Fruit fly (Drosophila melanogaster) whole organism, embryonic: ENCODE data around the gene Ifrd1.
A peak's percentile ranks its signal among the peaks of the same experiment; 100 is the strongest.

Experiments used
- Abd-B ChIP-seq: fragments of 200-800 bp; sonication (Bioruptor generic); optimal IDR thresholded peaks from 2 replicates; lab custom pipeline; 2018; ENCODE audit warnings: missing biosample characterization, mild to moderate bottlenecking, missing genetic modification characterization, moderate library complexity
- Asciz ChIP-seq: fragments of 200-800 bp; sonication (Bioruptor generic); optimal IDR thresholded peaks from 2 replicates; lab custom pipeline; 2017; ENCODE audit warnings: missing biosample characterization, mild to moderate bottlenecking, missing genetic modification characterization, missing genetic modification reagents
- Atf3 ChIP-seq: fragments of 200-800 bp; sonication (Bioruptor generic); optimal IDR thresholded peaks from 3 replicates; lab custom pipeline; 2016; ENCODE audit warnings: missing biosample characterization, missing genetic modification characterization
- B-H1 ChIP-seq: fragments of 200-800 bp; sonication (Bioruptor generic); IDR thresholded peaks from 3 replicates; pipeline ENCODE4 v1.3.6; 2022; ENCODE audit warnings: missing biosample characterization, missing genetic modification characterization
- CG11247 ChIP-seq: fragments of 200-800 bp; sonication (Bioruptor generic); IDR thresholded peaks from 2 replicates; pipeline ENCODE4 v1.3.6; 2022; ENCODE audit warnings: missing biosample characterization, missing genetic modification characterization
- CG12391 ChIP-seq: fragments of 200-800 bp; sonication (Bioruptor generic); optimal IDR thresholded peaks from 3 replicates; lab custom pipeline; 2018; ENCODE audit warnings: missing biosample characterization, mild to moderate bottlenecking, missing genetic modification characterization, moderate library complexity
- CG13287 ChIP-seq: fragments of 200-800 bp; sonication (Bioruptor generic); IDR thresholded peaks from 2 replicates; pipeline ENCODE4 v1.3.6; 2022; ENCODE audit warnings: missing biosample characterization, missing genetic modification characterization; ENCODE audit not compliant: partially characterized antibody
- CG13894 ChIP-seq: fragments of 200-800 bp; sonication (Bioruptor generic); optimal IDR thresholded peaks from 3 replicates; lab custom pipeline; 2018; ENCODE audit warnings: missing biosample characterization, mild to moderate bottlenecking, missing genetic modification characterization, moderate library complexity
- CG14014 ChIP-seq: fragments of 200-800 bp; sonication (Bioruptor generic); IDR thresholded peaks from 2 replicates; pipeline ENCODE4 v1.3.6; 2022; ENCODE audit warnings: missing biosample characterization, missing genetic modification characterization
- CG14667 ChIP-seq: fragments of 200-800 bp; sonication (Bioruptor generic); IDR thresholded peaks from 2 replicates; pipeline ENCODE4 v1.3.6; 2022; ENCODE audit warnings: missing biosample characterization, missing genetic modification characterization
- CG18011 ChIP-seq: fragments of 200-800 bp; sonication (Bioruptor generic); optimal IDR thresholded peaks from 2 replicates; lab custom pipeline; 2017; ENCODE audit warnings: missing biosample characterization, missing genetic modification characterization, mild to moderate bottlenecking, moderate library complexity, missing genotype
- CG2199 ChIP-seq: fragments of 200-800 bp; sonication (Bioruptor generic); IDR thresholded peaks from 3 replicates; pipeline ENCODE4 v1.3.6; 2022; ENCODE audit warnings: missing biosample characterization, missing genetic modification characterization
- CG2889 ChIP-seq: fragments of 200-800 bp; sonication (Bioruptor generic); IDR thresholded peaks from 3 replicates; pipeline ENCODE4 v1.3.6; 2022; ENCODE audit warnings: missing biosample characterization, missing genetic modification characterization
- CG31224 ChIP-seq: fragments of 200-800 bp; sonication (Bioruptor generic); IDR thresholded peaks from 2 replicates; pipeline ENCODE4 v1.3.6; 2022; ENCODE audit warnings: missing biosample characterization, missing genetic modification characterization
- CG31441 ChIP-seq: fragments of 200-800 bp; sonication (Bioruptor generic); IDR thresholded peaks from 2 replicates; pipeline ENCODE4 v1.3.6; 2022; ENCODE audit warnings: missing biosample characterization, missing genetic modification characterization
- CG33213 ChIP-seq: fragments of 200-800 bp; sonication (Bioruptor generic); optimal IDR thresholded peaks from 3 replicates; lab custom pipeline; 2016; ENCODE audit warnings: missing biosample characterization, missing genetic modification characterization
- CG4820 ChIP-seq: fragments of 200-800 bp; sonication (Bioruptor generic); optimal IDR thresholded peaks from 3 replicates; lab custom pipeline; 2016; ENCODE audit warnings: missing biosample characterization, missing genetic modification characterization
- CG6791 ChIP-seq: fragments of 200-800 bp; sonication (Bioruptor generic); IDR thresholded peaks from 3 replicates; pipeline ENCODE4 v1.3.6; 2022; ENCODE audit warnings: missing biosample characterization, missing genetic modification characterization; ENCODE audit not compliant: partially characterized antibody
- CG7928 ChIP-seq: fragments of 200-800 bp; sonication (Bioruptor generic); optimal IDR thresholded peaks from 2 replicates; lab custom pipeline; 2017; ENCODE audit warnings: missing biosample characterization, mild to moderate bottlenecking, missing genetic modification characterization
- CG8388 ChIP-seq: fragments of 200-800 bp; sonication (Bioruptor generic); optimal IDR thresholded peaks from 2 replicates; lab custom pipeline; 2019; ENCODE audit warnings: missing biosample characterization, mild to moderate bottlenecking, missing genetic modification characterization, moderate library complexity
- CG9437 ChIP-seq: fragments of 200-800 bp; sonication (Bioruptor generic); optimal IDR thresholded peaks from 2 replicates; lab custom pipeline; 2018; ENCODE audit warnings: missing biosample characterization, mild to moderate bottlenecking, missing genetic modification characterization
- Dfd ChIP-seq, 2 experiments: fragments of >200 bp; optimal IDR thresholded peaks; 2 replicates each; lab custom pipeline; 2017; ENCODE audit warnings: missing biosample characterization in 2 of 2, missing genetic modification characterization in 2 of 2
- Doc2 ChIP-seq: fragments of 200-800 bp; sonication (Bioruptor generic); IDR thresholded peaks from 2 replicates; pipeline ENCODE4 v1.3.6; 2022; ENCODE audit warnings: missing biosample characterization, missing genetic modification characterization
- Hey ChIP-seq: fragments of 200-800 bp; sonication (Bioruptor generic); optimal IDR thresholded peaks from 3 replicates; lab custom pipeline; 2018; ENCODE audit warnings: missing biosample characterization, mild to moderate bottlenecking, missing genetic modification characterization
- NC2α ChIP-seq: fragments of 200-800 bp; sonication (Bioruptor generic); optimal IDR thresholded peaks from 2 replicates; lab custom pipeline; 2016; ENCODE audit warnings: missing biosample characterization, missing genetic modification characterization
- NC2β ChIP-seq: fragments of 200-800 bp; sonication (Bioruptor generic); optimal IDR thresholded peaks from 2 replicates; lab custom pipeline; 2016; ENCODE audit warnings: missing biosample characterization, missing genetic modification characterization
- Sox100B ChIP-seq: fragments of 200-800 bp; sonication (Bioruptor generic); optimal IDR thresholded peaks from 3 replicates; lab custom pipeline; 2018; ENCODE audit warnings: missing biosample characterization, mild to moderate bottlenecking, missing genetic modification characterization
- Sox102F ChIP-seq: fragments of 200-800 bp; sonication (Bioruptor generic); optimal IDR thresholded peaks from 2 replicates; lab custom pipeline; 2018; ENCODE audit warnings: missing biosample characterization, mild to moderate bottlenecking, missing genetic modification characterization, moderate library complexity
- Ssrp ChIP-seq: fragments of 200-800 bp; sonication (Bioruptor generic); optimal IDR thresholded peaks from 2 replicates; lab custom pipeline; 2018; ENCODE audit warnings: missing biosample characterization, mild to moderate bottlenecking, missing genetic modification characterization, moderate library complexity
- Tbp ChIP-seq: fragments of >200 bp; optimal IDR thresholded peaks from 2 replicates; lab custom pipeline; 2018; ENCODE audit warnings: missing biosample characterization, missing genetic modification characterization
- Trl ChIP-seq, 3 experiments: fragments of >200 bp in 2 of 3; fragments of 200-800 bp in 1 of 3; sonication (Bioruptor generic) in 1 of 3; optimal IDR thresholded peaks; 2 replicates in 1 of 3; 3 replicates in 2 of 3; lab custom pipeline; 2016 to 2017; ENCODE audit warnings: missing biosample characterization in 1 of 3, missing genetic modification characterization in 1 of 3
- Xbp1 ChIP-seq: fragments of 200-800 bp; sonication (Bioruptor generic); optimal IDR thresholded peaks from 3 replicates; lab custom pipeline; 2016; ENCODE audit warnings: missing biosample characterization, mild to moderate bottlenecking, missing genetic modification characterization
- abd-A ChIP-seq: fragments of 200-800 bp; sonication (Bioruptor generic); optimal IDR thresholded peaks from 3 replicates; lab custom pipeline; 2019; ENCODE audit warnings: missing biosample characterization, mild to moderate bottlenecking, missing genetic modification characterization, moderate library complexity
- bsh ChIP-seq, 2 experiments: fragments of 200-800 bp; sonication (Bioruptor generic); optimal IDR thresholded peaks; 2 replicates each; lab custom pipeline; 2017 to 2018; ENCODE audit warnings: mild to moderate bottlenecking in 2 of 2, missing biosample characterization in 2 of 2, missing genetic modification characterization in 2 of 2, moderate library complexity in 1 of 2
- cas ChIP-seq: fragments of 200-800 bp; sonication (Bioruptor generic); IDR thresholded peaks from 2 replicates; pipeline ENCODE4 v1.3.6; 2022; ENCODE audit warnings: missing biosample characterization, missing genetic modification characterization
- chif ChIP-seq, 2 experiments: fragments of 200-800 bp; sonication (Bioruptor generic); optimal IDR thresholded peaks; 3 replicates each; lab custom pipeline; 2016; ENCODE audit warnings: missing biosample characterization in 2 of 2, missing genetic modification characterization in 2 of 2
- ems ChIP-seq: fragments of 200-800 bp; sonication (Bioruptor generic); optimal IDR thresholded peaks from 3 replicates; lab custom pipeline; 2016; ENCODE audit warnings: missing biosample characterization, missing genetic modification characterization
- en ChIP-seq: fragments of 200-800 bp; sonication (Bioruptor generic); optimal IDR thresholded peaks from 2 replicates; lab custom pipeline; 2016; ENCODE audit warnings: missing biosample characterization, missing genetic modification characterization
- eve ChIP-seq, 2 experiments: fragments of >200 bp; optimal IDR thresholded peaks; 2 replicates each; lab custom pipeline; 2017; ENCODE audit warnings: missing biosample characterization in 2 of 2, missing genetic modification characterization in 2 of 2
- fru ChIP-seq: fragments of >200 bp; optimal IDR thresholded peaks from 2 replicates; lab custom pipeline; 2017
- grau ChIP-seq: fragments of 200-800 bp; optimal IDR thresholded peaks from 3 replicates; lab custom pipeline; 2019; ENCODE audit warnings: missing biosample characterization, mild to moderate bottlenecking, missing genetic modification characterization, moderate library complexity
- ind ChIP-seq: fragments of 200-800 bp; sonication (Bioruptor generic); optimal IDR thresholded peaks from 3 replicates; lab custom pipeline; 2016; ENCODE audit warnings: missing biosample characterization, missing genetic modification characterization
- pfk ChIP-seq: fragments of 200-800 bp; sonication (Bioruptor generic); optimal IDR thresholded peaks from 2 replicates; lab custom pipeline; 2018; ENCODE audit warnings: missing biosample characterization, mild to moderate bottlenecking, missing genetic modification characterization, moderate library complexity
- pros ChIP-seq: fragments of 200-800 bp; sonication (Bioruptor generic); optimal IDR thresholded peaks from 3 replicates; lab custom pipeline; 2019; ENCODE audit warnings: missing biosample characterization, mild to moderate bottlenecking, missing genetic modification characterization, moderate library complexity
- psq ChIP-seq: fragments of 200-800 bp; sonication (Bioruptor generic); optimal IDR thresholded peaks from 2 replicates; lab custom pipeline; 2017; ENCODE audit warnings: missing biosample characterization, missing genetic modification characterization
- run ChIP-seq: fragments of 200-800 bp; sonication (Bioruptor generic); optimal IDR thresholded peaks from 3 replicates; lab custom pipeline; 2018; ENCODE audit warnings: missing biosample characterization, mild to moderate bottlenecking, missing genetic modification characterization
- salm ChIP-seq: fragments of 200-800 bp; sonication (Bioruptor generic); optimal IDR thresholded peaks from 2 replicates; lab custom pipeline; 2018; ENCODE audit warnings: missing biosample characterization, mild to moderate bottlenecking, missing genetic modification characterization
- sc ChIP-seq, 3 experiments: fragments of >200 bp in 2 of 3; fragments of 200-800 bp in 1 of 3; sonication (Bioruptor generic) in 1 of 3; optimal IDR thresholded peaks; 2 replicates in 2 of 3; 3 replicates in 1 of 3; lab custom pipeline; 2017; ENCODE audit warnings: mild to moderate bottlenecking in 1 of 3, missing biosample characterization in 1 of 3, missing genetic modification characterization in 1 of 3, missing genetic modification reagents in 1 of 3
- trem ChIP-seq: fragments of 200-800 bp; optimal IDR thresholded peaks from 3 replicates; lab custom pipeline; 2019; ENCODE audit warnings: missing biosample characterization, mild to moderate bottlenecking, missing genetic modification characterization, moderate library complexity
- ttk ChIP-seq: fragments of 200-800 bp; sonication (Bioruptor generic); IDR thresholded peaks from 2 replicates; pipeline ENCODE4 v2.1.2; 2022; ENCODE audit warnings: missing biosample characterization, missing genetic modification characterization

Ifrd1 gene

dm6 chr2L:2830341-2830800, 43.9 kb downstream of the Ifrd1 start (continued):
- TF ChIP-seq en (GFP tag; lab: Kevin White, UChicago), result peak; percentile 31
- TF ChIP-seq B-H1 (GFP tag; lab: Robert Waterston, UW), result peak; percentile 57; the same call in 2 of the 3 replicates
- no peak for TF ChIP-seq Doc2 (GFP tag; lab: Robert Waterston, UW)
- peak; percentile 88 for TF ChIP-seq Sox102F
- TF ChIP-seq CG14667 (GFP tag; lab: Robert Waterston, UW), result peak; percentile 57; the same call in 1 of the 2 replicates
- TF ChIP-seq Hey (tag; lab: Kevin White, UChicago), result no peak
- TF ChIP-seq ttk, result peak; percentile 57; the same call in 1 of the 2 replicates
- TF ChIP-seq CG13287 (GFP tag; lab: Robert Waterston, UW), result no peak
- TF ChIP-seq ems (GFP tag; lab: Kevin White, UChicago), result peak; percentile 77
- TF ChIP-seq bsh (GFP tag; optimal IDR thresholded peaks at IDR 0.05; lab: Kevin White, UChicago), result peak; percentile 85 to 93
- peak; percentile 89 for TF ChIP-seq CG4820 (GFP tag; lab: Kevin White, UChicago)
- TF ChIP-seq CG12391 (tag; lab: Kevin White, UChicago), result peak; percentile 92
- no peak for TF ChIP-seq abd-A
- TF ChIP-seq Ssrp (tag; lab: Kevin White, UChicago), result peak; percentile 92
- no peak for TF ChIP-seq Dfd (GFP tag; optimal IDR thresholded peaks at IDR 0.05; lab: Kevin White, UChicago)
- TF ChIP-seq Sox100B (GFP tag; lab: Kevin White, UChicago), result peak; percentile 97
- TF ChIP-seq CG31441 (GFP tag; lab: Robert Waterston, UW), result peak; percentile 94
- peak; percentile 56 for TF ChIP-seq CG11247 (GFP tag; lab: Robert Waterston, UW)
- no peak for TF ChIP-seq Tbp (GFP tag; lab: Kevin White, UChicago)
- TF ChIP-seq psq (GFP tag; lab: Kevin White, UChicago), result no peak
- no peak for TF ChIP-seq CG6791
- peak; percentile 8 for TF ChIP-seq CG13894 (tag; lab: Kevin White, UChicago)
- TF ChIP-seq CG31224 (GFP tag; lab: Robert Waterston, UW), result peak; percentile 61
- peak in 1 of 2 experiments; percentile 97 for TF ChIP-seq eve (GFP tag; optimal IDR thresholded peaks at IDR 0.05; lab: Kevin White, UChicago)
- peak; percentile 85 for TF ChIP-seq trem (tag; lab: Kevin White, UChicago)
- TF ChIP-seq CG18011 (GFP tag; lab: Kevin White, UChicago), result peak; percentile 53
- peak; percentile 78 for TF ChIP-seq run (tag; lab: Kevin White, UChicago)
- no peak for TF ChIP-seq CG2889 (GFP tag; lab: Robert Waterston, UW)
- TF ChIP-seq grau, result peak; percentile 91
- peak; percentile 42 for TF ChIP-seq NC2β (GFP tag; lab: Kevin White, UChicago)
- TF ChIP-seq sc (optimal IDR thresholded peaks at IDR 0.05; lab: Kevin White, UChicago), result no peak
- peak; percentile 87 for TF ChIP-seq sc (GFP tag; optimal IDR thresholded peaks at IDR 0.05; lab: Kevin White, UChicago)
- TF ChIP-seq Asciz, result peak; percentile 93
- 0 out of 2 replicates have a peak, but pooled peaks have one; percentile 10 for TF ChIP-seq cas (GFP tag; lab: Robert Waterston, UW)
- TF ChIP-seq CG14014, result peak; percentile 61
- peak; percentile 68 for TF ChIP-seq CG7928 (GFP tag; lab: Kevin White, UChicago)
- no peak for TF ChIP-seq NC2α (GFP tag; lab: Kevin White, UChicago)
- TF ChIP-seq CG9437 (GFP tag; lab: Kevin White, UChicago), result peak; percentile 88
- TF ChIP-seq fru (lab: Kevin White, UChicago), result no peak
- TF ChIP-seq Trl (optimal IDR thresholded peaks at IDR 0.05; lab: Kevin White, UChicago), result peak in 1 of 2 experiments; percentile 41
- peak; percentile 35 for TF ChIP-seq Trl (GFP tag; optimal IDR thresholded peaks at IDR 0.05; lab: Kevin White, UChicago)
- no peak for TF ChIP-seq Atf3 (GFP tag; lab: Kevin White, UChicago)
- peak; percentile 36 to 81 for TF ChIP-seq chif (GFP tag; optimal IDR thresholded peaks at IDR 0.05; lab: Kevin White, UChicago)
- no peak for TF ChIP-seq CG2199 (GFP tag; lab: Robert Waterston, UW)
- no peak for TF ChIP-seq pfk (GFP tag; lab: Kevin White, UChicago)
- TF ChIP-seq ind (GFP tag; lab: Kevin White, UChicago), result peak; percentile 79
- peak; percentile 6 for TF ChIP-seq pros (GFP tag; lab: Kevin White, UChicago)
- peak; percentile 47 for TF ChIP-seq CG33213 (GFP tag; lab: Kevin White, UChicago)
- peak; percentile 87 for TF ChIP-seq Xbp1 (GFP tag; lab: Kevin White, UChicago)
- TF ChIP-seq Abd-B, result peak; percentile 83
- peak; percentile 87 for TF ChIP-seq CG8388 (GFP tag; lab: Kevin White, UChicago)
- TF ChIP-seq salm (tag; lab: Kevin White, UChicago), result peak; percentile 77
